Fruit fly (Drosophila melanogaster) whole organism, embryonic: ENCODE measurements around the gene CG13392.

Experiments
- Antp ChIP-seq: fragments of 200-800 bp; sonication (Bioruptor generic); optimal IDR thresholded peaks from 3 replicates; lab custom pipeline; 2016; ENCODE audit warnings: missing biosample characterization, missing genetic modification characterization
- Atf-2 ChIP-seq: fragments of 200-800 bp; sonication (Bioruptor generic); optimal IDR thresholded peaks from 2 replicates; lab custom pipeline; 2016; ENCODE audit warnings: missing biosample characterization, missing genetic modification characterization
- Atf3 ChIP-seq: fragments of 200-800 bp; sonication (Bioruptor generic); optimal IDR thresholded peaks from 3 replicates; lab custom pipeline; 2016; ENCODE audit warnings: missing biosample characterization, missing genetic modification characterization
- C15 ChIP-seq: fragments of 200-800 bp; sonication (Bioruptor generic); IDR thresholded peaks from 3 replicates; pipeline ENCODE4 v1.3.6; 2022; ENCODE audit warnings: missing biosample characterization, missing genetic modification characterization
- CG10431 ChIP-seq: fragments of 200-800 bp; sonication (Bioruptor generic); optimal IDR thresholded peaks from 3 replicates; lab custom pipeline; 2018; ENCODE audit warnings: missing biosample characterization, mild to moderate bottlenecking, missing genetic modification characterization
- CG10654 ChIP-seq: fragments of 200-800 bp; sonication (Bioruptor generic); optimal IDR thresholded peaks from 2 replicates; lab custom pipeline; 2016; ENCODE audit warnings: missing biosample characterization, missing genetic modification characterization
- CG11085 ChIP-seq: fragments of 200-800 bp; sonication (Bioruptor generic); IDR thresholded peaks from 2 replicates; pipeline ENCODE4 v1.3.6; 2022; ENCODE audit warnings: missing biosample characterization, missing genetic modification characterization
- CG11456 ChIP-seq: fragments of 200-800 bp; sonication (Bioruptor generic); IDR thresholded peaks from 3 replicates; pipeline ENCODE4 v1.3.6; 2022; ENCODE audit warnings: missing biosample characterization, missing genetic modification characterization
- CG12104 ChIP-seq: fragments of 200-800 bp; sonication (Bioruptor generic); optimal IDR thresholded peaks from 3 replicates; lab custom pipeline; 2016; ENCODE audit warnings: missing biosample characterization, missing genetic modification characterization
- CG13287 ChIP-seq: fragments of 200-800 bp; sonication (Bioruptor generic); IDR thresholded peaks from 2 replicates; pipeline ENCODE4 v1.3.6; 2022; ENCODE audit warnings: missing biosample characterization, missing genetic modification characterization; ENCODE audit not compliant: partially characterized antibody
- CG13624 ChIP-seq: fragments of 200-800 bp; sonication (Bioruptor generic); optimal IDR thresholded peaks from 2 replicates; lab custom pipeline; 2016; ENCODE audit warnings: missing biosample characterization, missing genetic modification characterization
- CG15514 ChIP-seq: fragments of 200-800 bp; sonication (Bioruptor generic); optimal IDR thresholded peaks from 3 replicates; lab custom pipeline; 2017; ENCODE audit warnings: missing biosample characterization, missing genetic modification characterization, mild to moderate bottlenecking, moderate library complexity, missing genetic modification reagents
- CG15696 ChIP-seq: fragments of 200-800 bp; sonication (Bioruptor generic); optimal IDR thresholded peaks from 2 replicates; lab custom pipeline; 2019; ENCODE audit warnings: missing biosample characterization, mild to moderate bottlenecking, missing genetic modification characterization, moderate library complexity
- CG16815 ChIP-seq: fragments of 200-800 bp; sonication (Bioruptor generic); optimal IDR thresholded peaks from 3 replicates; lab custom pipeline; 2017; ENCODE audit warnings: missing biosample characterization, mild to moderate bottlenecking, missing genetic modification characterization
- CG17359 ChIP-seq: fragments of 200-800 bp; sonication (Bioruptor generic); optimal IDR thresholded peaks from 3 replicates; lab custom pipeline; 2018; ENCODE audit warnings: missing biosample characterization, mild to moderate bottlenecking, missing genetic modification characterization, moderate library complexity
- CG17802 ChIP-seq: fragments of 200-800 bp; sonication (Bioruptor generic); optimal IDR thresholded peaks from 2 replicates; lab custom pipeline; 2018; ENCODE audit warnings: missing biosample characterization, mild to moderate bottlenecking, missing genetic modification characterization, moderate library complexity
- CG18262 ChIP-seq: fragments of 200-800 bp; optimal IDR thresholded peaks from 3 replicates; lab custom pipeline; 2019; ENCODE audit warnings: missing biosample characterization, mild to moderate bottlenecking, missing genetic modification characterization, moderate library complexity
- CG2712 ChIP-seq: fragments of 200-800 bp; optimal IDR thresholded peaks from 3 replicates; lab custom pipeline; 2019; ENCODE audit warnings: missing biosample characterization, mild to moderate bottlenecking, missing genetic modification characterization, moderate library complexity
- CG30020 ChIP-seq: fragments of 200-800 bp; optimal IDR thresholded peaks from 2 replicates; lab custom pipeline; 2019; ENCODE audit warnings: missing biosample characterization, mild to moderate bottlenecking, missing genetic modification characterization, moderate library complexity
- CG31365 ChIP-seq: fragments of 200-800 bp; sonication (Bioruptor generic); optimal IDR thresholded peaks from 2 replicates; lab custom pipeline; 2018; ENCODE audit warnings: missing biosample characterization, mild to moderate bottlenecking, missing genetic modification characterization
- CG3163 ChIP-seq: fragments of 200-800 bp; sonication (Bioruptor generic); optimal IDR thresholded peaks from 3 replicates; lab custom pipeline; 2016; ENCODE audit warnings: missing biosample characterization, missing genetic modification characterization
- CG4854 ChIP-seq: fragments of 200-800 bp; sonication (Bioruptor generic); optimal IDR thresholded peaks from 2 replicates; lab custom pipeline; 2016; ENCODE audit warnings: missing biosample characterization, missing genetic modification characterization, inconsistent platforms
- CG5245 ChIP-seq: fragments of 200-800 bp; sonication (Bioruptor generic); optimal IDR thresholded peaks from 3 replicates; lab custom pipeline; 2016; ENCODE audit warnings: missing biosample characterization, missing genetic modification characterization
- CG7357 ChIP-seq: fragments of 200-800 bp; sonication (Bioruptor generic); IDR thresholded peaks from 3 replicates; pipeline ENCODE4 v1.3.6; 2022; ENCODE audit warnings: missing biosample characterization, missing genetic modification characterization
- CG7745 ChIP-seq: fragments of 200-800 bp; sonication (Bioruptor generic); optimal IDR thresholded peaks from 2 replicates; lab custom pipeline; 2018; ENCODE audit warnings: missing biosample characterization, mild to moderate bottlenecking, missing genetic modification characterization, moderate library complexity
- CTCF ChIP-seq: fragments of 200-800 bp; sonication (Bioruptor generic); optimal IDR thresholded peaks from 2 replicates; lab custom pipeline; 2017; ENCODE audit warnings: missing biosample characterization, mild to moderate bottlenecking, missing genetic modification characterization, moderate library complexity
- Chrac-16 ChIP-seq: fragments of 200-800 bp; sonication (Bioruptor generic); optimal IDR thresholded peaks from 3 replicates; lab custom pipeline; 2016; ENCODE audit warnings: missing biosample characterization, missing genetic modification characterization
- Dll ChIP-seq: fragments of 200-800 bp; sonication (Bioruptor generic); IDR thresholded peaks from 4 replicates; pipeline ENCODE4 v1.3.6; 2022; ENCODE audit warnings: missing biosample characterization, missing genetic modification characterization; ENCODE audit not compliant: partially characterized antibody
- Eip74EF ChIP-seq, 2 experiments: fragments of 200-800 bp in 1 of 2; fragments of >200 bp in 1 of 2; sonication (Bioruptor generic) in 1 of 2; optimal IDR thresholded peaks; 2 replicates each; lab custom pipeline; 2017 to 2019; ENCODE audit warnings: missing biosample characterization in 2 of 2, missing genetic modification characterization in 2 of 2, mild to moderate bottlenecking in 1 of 2, moderate library complexity in 1 of 2
- MTF-1 ChIP-seq: fragments of 200-800 bp; sonication (Bioruptor generic); optimal IDR thresholded peaks from 2 replicates; lab custom pipeline; 2018; ENCODE audit warnings: missing biosample characterization, mild to moderate bottlenecking, missing genetic modification characterization, borderline replicate concordance
- Oaz ChIP-seq: fragments of 200-800 bp; sonication (Bioruptor generic); IDR thresholded peaks from 2 replicates; pipeline ENCODE4 v1.3.6; 2022; ENCODE audit warnings: missing biosample characterization, missing genetic modification characterization
- Spps ChIP-seq: fragments of 200-800 bp; sonication (Bioruptor generic); optimal IDR thresholded peaks from 2 replicates; lab custom pipeline; 2018; ENCODE audit warnings: missing biosample characterization, mild to moderate bottlenecking, missing genetic modification characterization
- Usf ChIP-seq: fragments of 200-800 bp; sonication (Bioruptor generic); optimal IDR thresholded peaks from 2 replicates; lab custom pipeline; 2017; ENCODE audit warnings: missing genotype, missing biosample characterization, missing genetic modification characterization
- YL-1 ChIP-seq: fragments of 200-800 bp; sonication (Bioruptor generic); optimal IDR thresholded peaks from 3 replicates; lab custom pipeline; 2017; ENCODE audit warnings: missing biosample characterization, mild to moderate bottlenecking, missing genetic modification characterization
- ac ChIP-seq: fragments of 200-800 bp; sonication (Bioruptor generic); optimal IDR thresholded peaks from 3 replicates; lab custom pipeline; 2017; ENCODE audit warnings: missing biosample characterization, mild to moderate bottlenecking, missing genetic modification characterization
- al ChIP-seq: fragments of 200-800 bp; sonication (Bioruptor generic); IDR thresholded peaks from 2 replicates; pipeline ENCODE4 v1.3.6; 2022; ENCODE audit warnings: missing biosample characterization, missing genetic modification characterization
- ase ChIP-seq: fragments of 200-800 bp; sonication (Bioruptor generic); IDR thresholded peaks from 3 replicates; pipeline ENCODE4 v1.3.6; 2022; ENCODE audit warnings: missing biosample characterization, missing genetic modification characterization
- bbx ChIP-seq: fragments of 200-800 bp; sonication (Bioruptor generic); IDR thresholded peaks from 2 replicates; pipeline ENCODE4 v1.3.6; 2022; ENCODE audit warnings: missing biosample characterization, missing genetic modification characterization; ENCODE audit not compliant: partially characterized antibody
- cad ChIP-seq: fragments of >200 bp; optimal IDR thresholded peaks from 2 replicates; lab custom pipeline; 2017; ENCODE audit warnings: missing biosample characterization, missing genetic modification characterization
- disco-r ChIP-seq: fragments of 200-800 bp; sonication (Bioruptor generic); optimal IDR thresholded peaks from 2 replicates; lab custom pipeline; 2016; ENCODE audit warnings: missing biosample characterization, missing genetic modification characterization
- dmrt11E ChIP-seq: fragments of 200-800 bp; sonication (Bioruptor generic); optimal IDR thresholded peaks from 3 replicates; lab custom pipeline; 2018; ENCODE audit warnings: missing biosample characterization, mild to moderate bottlenecking, missing genetic modification characterization, moderate library complexity
- ewg ChIP-seq: fragments of 200-800 bp; sonication (Bioruptor generic); optimal IDR thresholded peaks from 3 replicates; lab custom pipeline; 2017; ENCODE audit warnings: mild to moderate bottlenecking, missing biosample characterization, missing genetic modification reagents, missing genetic modification characterization
- jumu ChIP-seq: fragments of 200-800 bp; sonication (Bioruptor generic); optimal IDR thresholded peaks from 3 replicates; lab custom pipeline; 2016; ENCODE audit warnings: missing biosample characterization, missing genetic modification characterization
- luna ChIP-seq: fragments of 200-800 bp; sonication (Bioruptor generic); optimal IDR thresholded peaks from 2 replicates; lab custom pipeline; 2016; ENCODE audit warnings: missing biosample characterization, missing genetic modification characterization
- pita ChIP-seq: fragments of 200-800 bp; sonication (Bioruptor generic); optimal IDR thresholded peaks from 2 replicates; lab custom pipeline; 2017; ENCODE audit warnings: missing biosample characterization, mild to moderate bottlenecking, missing genetic modification characterization
- pros ChIP-seq: fragments of 200-800 bp; sonication (Bioruptor generic); optimal IDR thresholded peaks from 3 replicates; lab custom pipeline; 2019; ENCODE audit warnings: missing biosample characterization, mild to moderate bottlenecking, missing genetic modification characterization, moderate library complexity
- rib ChIP-seq: fragments of 200-800 bp; sonication (Bioruptor generic); IDR thresholded peaks from 2 replicates; pipeline ENCODE4 v1.3.6; 2022; ENCODE audit warnings: missing biosample characterization, missing genetic modification characterization
- run ChIP-seq: fragments of 200-800 bp; sonication (Bioruptor generic); optimal IDR thresholded peaks from 3 replicates; lab custom pipeline; 2018; ENCODE audit warnings: missing biosample characterization, mild to moderate bottlenecking, missing genetic modification characterization
- sc ChIP-seq, 3 experiments: fragments of >200 bp in 2 of 3; fragments of 200-800 bp in 1 of 3; sonication (Bioruptor generic) in 1 of 3; optimal IDR thresholded peaks; 2 replicates in 2 of 3; 3 replicates in 1 of 3; lab custom pipeline; 2017; ENCODE audit warnings: mild to moderate bottlenecking in 1 of 3, missing biosample characterization in 1 of 3, missing genetic modification characterization in 1 of 3, missing genetic modification reagents in 1 of 3
- tin ChIP-seq: fragments of 200-800 bp; sonication (Bioruptor generic); optimal IDR thresholded peaks from 3 replicates; lab custom pipeline; 2016; ENCODE audit warnings: missing biosample characterization, missing genetic modification characterization

Gene CG13392

DNA sequence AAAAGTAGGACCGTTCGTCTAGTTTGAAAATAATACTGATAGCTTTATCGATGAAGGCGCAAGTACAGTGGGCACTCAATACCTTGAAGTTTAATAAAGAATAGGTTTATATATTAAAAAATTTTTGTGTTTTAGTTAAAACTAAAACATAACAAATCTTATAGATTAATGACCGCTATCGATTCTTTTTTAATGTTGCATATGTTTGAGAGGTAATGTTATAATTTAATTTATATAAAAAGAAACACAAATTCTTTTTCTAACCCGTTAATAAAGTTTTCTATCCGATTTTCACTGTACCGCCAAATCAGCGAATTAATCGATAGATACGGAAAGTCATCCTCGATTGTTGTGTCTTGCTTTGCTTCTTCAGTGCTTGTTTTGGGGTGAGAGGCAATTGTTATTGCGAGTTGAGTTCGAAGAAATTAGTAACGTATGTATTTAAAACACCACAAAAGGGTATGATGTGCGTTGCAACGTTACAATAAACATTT, 1.5 kb upstream of the CG13392 start, which contains the start of the genes Dad1 and CG13384 (continued):
- TF ChIP-seq CG2712 (tag; lab: Kevin White, UChicago) (peak; percentile 97), CG10431 (peak; percentile 85), tin (peak; percentile 91), cad (GFP tag; lab: Kevin White, UChicago) (no peak), Atf3 (peak; percentile 16), Oaz (peak; percentile 74), CG4854 (GFP tag; lab: Kevin White, UChicago) (peak; percentile 75), run (tag; lab: Kevin White, UChicago) (peak; percentile 83), CG5245 (GFP tag; lab: Kevin White, UChicago) (peak; percentile 79), ase (GFP tag; lab: Robert Waterston, UW) (peak; percentile 76; the same call in 2 of the 3 replicates), al (GFP tag; lab: Robert Waterston, UW) (peak; percentile 95), CG15514 (GFP tag; lab: Kevin White, UChicago) (peak; percentile 89), CG17802 (tag; lab: Kevin White, UChicago) (peak; percentile 28), CTCF (GFP tag; lab: Kevin White, UChicago) (no peak), Eip74EF (GFP tag; optimal IDR thresholded peaks at IDR 0.05; lab: Kevin White, UChicago) (peak in 1 of 2 experiments; percentile 92), CG11085 (GFP tag; lab: Robert Waterston, UW) (peak; percentile 91), CG3163 (GFP tag; lab: Kevin White, UChicago) (no peak), CG17359 (peak; percentile 92), luna (GFP tag; lab: Kevin White, UChicago) (no peak), CG11456 (GFP tag; lab: Robert Waterston, UW) (no peak; the same call in none of the 3 replicates), CG16815 (GFP tag; lab: Kevin White, UChicago) (peak; percentile 92), YL-1 (GFP tag; lab: Kevin White, UChicago) (peak; percentile 54), CG7357 (GFP tag; lab: Robert Waterston, UW) (peak; percentile 87), Dll (GFP tag; lab: Robert Waterston, UW) (peak; percentile 68; the same call in 3 of the 4 replicates), CG30020 (tag; lab: Kevin White, UChicago) (peak; percentile 88), CG10654 (GFP tag; lab: Kevin White, UChicago) (peak; percentile 80), CG7745 (tag; lab: Kevin White, UChicago) (no peak), rib (GFP tag; lab: Robert Waterston, UW) (peak; percentile 88), CG31365 (tag; lab: Kevin White, UChicago) (no peak), CG13287 (GFP tag; lab: Robert Waterston, UW) (peak; percentile 50), sc (optimal IDR thresholded peaks at IDR 0.05; lab: Kevin White, UChicago) (no peak), sc (GFP tag; optimal IDR thresholded peaks at IDR 0.05; lab: Kevin White, UChicago) (peak; percentile 72), Spps (peak; percentile 82), CG18262 (tag; lab: Kevin White, UChicago) (peak; percentile 94), pita (GFP tag; lab: Kevin White, UChicago) (no peak), pros (GFP tag; lab: Kevin White, UChicago) (peak; percentile 78), CG12104 (GFP tag; lab: Kevin White, UChicago) (peak; percentile 80), Atf-2 (GFP tag; lab: Kevin White, UChicago) (peak; percentile 21), bbx (GFP tag; lab: Robert Waterston, UW) (no peak; the same call in 1 of the 2 replicates), C15 (peak; percentile 68; the same call in 1 of the 3 replicates), jumu (GFP tag; lab: Kevin White, UChicago) (no peak), ac (no peak), Antp (GFP tag; lab: Kevin White, UChicago) (no peak), CG15696 (peak; percentile 94), Usf (peak; percentile 86), MTF-1 (peak; percentile 64), dmrt11E (peak; percentile 91), disco-r (GFP tag; lab: Kevin White, UChicago) (no peak), ewg (GFP tag; lab: Kevin White, UChicago) (peak; percentile 70), Chrac-16 (GFP tag; lab: Kevin White, UChicago) (peak; percentile 91), CG13624 (GFP tag; lab: Kevin White, UChicago) (peak; percentile 44)
